Worm (Caenorhabditis elegans) whole organism, young adult: ENCODE data around the gene T02D1.8.

ENCODE experiments used
- bed-2 ChIP-seq: fragments of 200-800 bp; sonication (Bioruptor generic); IDR thresholded peaks from 2 replicates; pipeline ENCODE4 v1.3.6; 2022; ENCODE audit warnings: missing genetic modification reagents, missing genetic modification characterization, missing compliant biosample characterization
- unc-130 ChIP-seq: sonication (generic microtip); optimal IDR thresholded peaks from 2 replicates; lab custom pipeline; 2016; ENCODE audit warnings: missing genetic modification reagents, missing genetic modification characterization, missing compliant biosample characterization
- ztf-26 ChIP-seq: sonication (generic microtip); optimal IDR thresholded peaks from 2 replicates; lab custom pipeline; 2017; ENCODE audit warnings: missing genetic modification characterization, missing compliant biosample characterization

ce11 chrIV:17436552-17436951 lies 49.3 kb upstream of the T02D1.8 start, which contains the start of gene gcy-27:
- TF ChIP-seq unc-130 (GFP tag; lab: Kevin White, UChicago): no peak
- no peak for TF ChIP-seq ztf-26
- TF ChIP-seq bed-2 (GFP tag; lab: Robert Waterston, UW): no peak
